Fruit fly (Drosophila melanogaster) whole organism, embryonic: Measurements from ENCODE around the gene Hmbs.

Source experiments
- Atf-2 ChIP-seq: fragments of 200-800 bp; sonication (Bioruptor generic); optimal IDR thresholded peaks from 2 replicates; lab custom pipeline; 2016; ENCODE audit warnings: missing biosample characterization, missing genetic modification characterization
- Blimp-1 ChIP-seq: fragments of 200-800 bp; sonication (Bioruptor generic); optimal IDR thresholded peaks from 3 replicates; lab custom pipeline; 2018; ENCODE audit warnings: missing biosample characterization, missing genetic modification characterization, mild to moderate bottlenecking, moderate library complexity, missing genetic modification reagents
- CG10267 ChIP-seq: fragments of 200-800 bp; sonication (Bioruptor generic); optimal IDR thresholded peaks from 2 replicates; lab custom pipeline; 2018; ENCODE audit warnings: missing biosample characterization, mild to moderate bottlenecking, missing genetic modification characterization, moderate library complexity
- CG12155 ChIP-seq: fragments of 200-800 bp; sonication (Bioruptor generic); optimal IDR thresholded peaks from 3 replicates; lab custom pipeline; 2016; ENCODE audit warnings: missing biosample characterization, missing genetic modification characterization
- CG12659 ChIP-seq: fragments of 200-800 bp; sonication (Bioruptor generic); optimal IDR thresholded peaks from 3 replicates; lab custom pipeline; 2017; ENCODE audit warnings: mild to moderate bottlenecking, missing biosample characterization, missing genetic modification reagents, missing genetic modification characterization
- CG12744 ChIP-seq: fragments of 200-800 bp; sonication (Bioruptor generic); optimal IDR thresholded peaks from 2 replicates; lab custom pipeline; 2016; ENCODE audit warnings: missing biosample characterization, missing genetic modification characterization
- CG18262 ChIP-seq: fragments of 200-800 bp; optimal IDR thresholded peaks from 3 replicates; lab custom pipeline; 2019; ENCODE audit warnings: missing biosample characterization, mild to moderate bottlenecking, missing genetic modification characterization, moderate library complexity
- CG1832 ChIP-seq: fragments of 200-800 bp; sonication (Bioruptor generic); optimal IDR thresholded peaks from 2 replicates; lab custom pipeline; 2017; ENCODE audit warnings: missing biosample characterization, mild to moderate bottlenecking, missing genetic modification characterization, inconsistent platforms
- CG18476 ChIP-seq: fragments of 200-800 bp; sonication (Bioruptor generic); optimal IDR thresholded peaks from 2 replicates; lab custom pipeline; 2016; ENCODE audit warnings: missing biosample characterization, mild to moderate bottlenecking, missing genetic modification characterization
- CG2889 ChIP-seq: fragments of 200-800 bp; sonication (Bioruptor generic); IDR thresholded peaks from 3 replicates; pipeline ENCODE4 v1.3.6; 2022; ENCODE audit warnings: missing biosample characterization, missing genetic modification characterization
- CG3163 ChIP-seq: fragments of 200-800 bp; sonication (Bioruptor generic); optimal IDR thresholded peaks from 3 replicates; lab custom pipeline; 2016; ENCODE audit warnings: missing biosample characterization, missing genetic modification characterization
- CG32532 ChIP-seq: fragments of 200-800 bp; sonication (Bioruptor generic); IDR thresholded peaks from 2 replicates; pipeline ENCODE4 v1.3.6; 2022; ENCODE audit warnings: missing biosample characterization, missing genetic modification characterization
- CG4328 ChIP-seq: fragments of 200-800 bp; sonication (Bioruptor generic); optimal IDR thresholded peaks from 3 replicates; lab custom pipeline; 2017; ENCODE audit warnings: missing biosample characterization, missing genetic modification reagents, missing genetic modification characterization
- CG6791 ChIP-seq: fragments of 200-800 bp; sonication (Bioruptor generic); IDR thresholded peaks from 3 replicates; pipeline ENCODE4 v1.3.6; 2022; ENCODE audit warnings: missing biosample characterization, missing genetic modification characterization; ENCODE audit not compliant: partially characterized antibody
- CG7786 ChIP-seq: fragments of 200-800 bp; sonication (Bioruptor generic); optimal IDR thresholded peaks from 2 replicates; lab custom pipeline; 2016; ENCODE audit warnings: missing biosample characterization, missing genetic modification characterization
- CG7963 ChIP-seq: fragments of 200-800 bp; sonication (Bioruptor generic); IDR thresholded peaks from 3 replicates; pipeline ENCODE4 v1.3.6; 2022; ENCODE audit warnings: missing biosample characterization, missing genetic modification characterization; ENCODE audit not compliant: partially characterized antibody
- CG8765 ChIP-seq: fragments of 200-800 bp; sonication (Bioruptor generic); IDR thresholded peaks from 2 replicates; pipeline ENCODE4 v1.3.6; 2022; ENCODE audit warnings: missing biosample characterization, missing genetic modification characterization
- CG9797 ChIP-seq: fragments of 200-800 bp; sonication (Bioruptor generic); optimal IDR thresholded peaks from 3 replicates; lab custom pipeline; 2018; ENCODE audit warnings: missing biosample characterization, mild to moderate bottlenecking, missing genetic modification characterization
- CoRest ChIP-seq: fragments of 200-800 bp; sonication (Bioruptor generic); optimal IDR thresholded peaks from 3 replicates; lab custom pipeline; 2018; ENCODE audit warnings: missing biosample characterization, mild to moderate bottlenecking, missing genetic modification characterization, moderate library complexity
- H15 ChIP-seq: fragments of 200-800 bp; sonication (Bioruptor generic); IDR thresholded peaks from 3 replicates; pipeline ENCODE4 v1.3.6; 2022; ENCODE audit warnings: missing biosample characterization, missing genetic modification characterization
- Hey ChIP-seq: fragments of 200-800 bp; sonication (Bioruptor generic); optimal IDR thresholded peaks from 3 replicates; lab custom pipeline; 2018; ENCODE audit warnings: missing biosample characterization, mild to moderate bottlenecking, missing genetic modification characterization
- Hr3 ChIP-seq: fragments of 200-800 bp; sonication (Bioruptor generic); optimal IDR thresholded peaks from 3 replicates; lab custom pipeline; 2016; ENCODE audit warnings: missing biosample characterization, missing genetic modification characterization
- Lpt ChIP-seq: fragments of >200 bp; optimal IDR thresholded peaks from 2 replicates; lab custom pipeline; 2018; ENCODE audit warnings: missing biosample characterization, missing genetic modification characterization
- MBD-R2 ChIP-seq: fragments of 200-800 bp; sonication (Bioruptor generic); IDR thresholded peaks from 2 replicates; pipeline ENCODE4 v1.3.6; 2022; ENCODE audit warnings: missing biosample characterization, missing genetic modification characterization
- Med ChIP-seq: fragments of 200-800 bp; sonication (Bioruptor generic); peaks from one replicate; lab custom pipeline; 2016; ENCODE audit warnings: missing biosample characterization, missing genetic modification characterization, mild to moderate bottlenecking, inconsistent platforms, moderate library complexity
- Myb ChIP-seq: fragments of 200-800 bp; sonication (Bioruptor generic); optimal IDR thresholded peaks from 2 replicates; lab custom pipeline; 2016; ENCODE audit warnings: missing biosample characterization, missing genetic modification characterization
- Rfx ChIP-seq: fragments of 200-800 bp; sonication (Bioruptor generic); IDR thresholded peaks from 2 replicates; pipeline ENCODE4 v1.3.6; 2022; ENCODE audit warnings: missing biosample characterization, missing genetic modification characterization
- Sin3A ChIP-seq: fragments of >200 bp; optimal IDR thresholded peaks from 2 replicates; lab custom pipeline; 2018
- Sox102F ChIP-seq: fragments of 200-800 bp; sonication (Bioruptor generic); optimal IDR thresholded peaks from 2 replicates; lab custom pipeline; 2018; ENCODE audit warnings: missing biosample characterization, mild to moderate bottlenecking, missing genetic modification characterization, moderate library complexity
- Sry-δ ChIP-seq: fragments of 200-800 bp; sonication (Bioruptor generic); optimal IDR thresholded peaks from 2 replicates; lab custom pipeline; 2016; ENCODE audit warnings: missing biosample characterization, missing genetic modification characterization
- Usf ChIP-seq: fragments of 200-800 bp; sonication (Bioruptor generic); optimal IDR thresholded peaks from 2 replicates; lab custom pipeline; 2017; ENCODE audit warnings: missing genotype, missing biosample characterization, missing genetic modification characterization
- Xbp1 ChIP-seq: fragments of 200-800 bp; sonication (Bioruptor generic); optimal IDR thresholded peaks from 3 replicates; lab custom pipeline; 2016; ENCODE audit warnings: missing biosample characterization, mild to moderate bottlenecking, missing genetic modification characterization
- bab2 ChIP-seq: fragments of 200-800 bp; sonication (Bioruptor generic); optimal IDR thresholded peaks from 2 replicates; lab custom pipeline; 2016; ENCODE audit warnings: missing biosample characterization, missing genetic modification characterization
- chif ChIP-seq, 2 experiments: fragments of 200-800 bp; sonication (Bioruptor generic); optimal IDR thresholded peaks; 3 replicates each; lab custom pipeline; 2016; ENCODE audit warnings: missing biosample characterization in 2 of 2, missing genetic modification characterization in 2 of 2
- croc ChIP-seq: fragments of 200-800 bp; sonication (Bioruptor generic); conservative IDR thresholded peaks from 3 replicates; pipeline ENCODE4 v1.3.6; 2022; ENCODE audit warnings: missing biosample characterization, missing genetic modification characterization
- dmrt11E ChIP-seq: fragments of 200-800 bp; sonication (Bioruptor generic); optimal IDR thresholded peaks from 3 replicates; lab custom pipeline; 2018; ENCODE audit warnings: missing biosample characterization, mild to moderate bottlenecking, missing genetic modification characterization, moderate library complexity
- grau ChIP-seq: fragments of 200-800 bp; optimal IDR thresholded peaks from 3 replicates; lab custom pipeline; 2019; ENCODE audit warnings: missing biosample characterization, mild to moderate bottlenecking, missing genetic modification characterization, moderate library complexity
- ind ChIP-seq: fragments of 200-800 bp; sonication (Bioruptor generic); optimal IDR thresholded peaks from 3 replicates; lab custom pipeline; 2016; ENCODE audit warnings: missing biosample characterization, missing genetic modification characterization
- insv ChIP-seq, 2 experiments: fragments of 200-800 bp; sonication (Bioruptor generic); optimal IDR thresholded peaks; 3 replicates each; lab custom pipeline; 2016 to 2018; ENCODE audit warnings: missing biosample characterization in 2 of 2, missing genetic modification characterization in 2 of 2
- lab ChIP-seq: fragments of 200-800 bp; sonication (Bioruptor generic); optimal IDR thresholded peaks from 3 replicates; lab custom pipeline; 2017; ENCODE audit warnings: missing biosample characterization, missing genetic modification characterization, mild to moderate bottlenecking, moderate library complexity, missing genetic modification reagents
- lilli ChIP-seq: fragments of 200-800 bp; sonication (Bioruptor generic); optimal IDR thresholded peaks from 3 replicates; lab custom pipeline; 2016; ENCODE audit warnings: missing biosample characterization, missing genetic modification characterization
- lmd ChIP-seq: fragments of 200-800 bp; sonication (Bioruptor generic); IDR thresholded peaks from 2 replicates; pipeline ENCODE4 v1.3.6; 2022; ENCODE audit warnings: missing biosample characterization, missing genetic modification characterization
- oc ChIP-seq: fragments of 200-800 bp; sonication (Bioruptor generic); optimal IDR thresholded peaks from 2 replicates; lab custom pipeline; 2018; ENCODE audit warnings: missing biosample characterization, mild to moderate bottlenecking, missing genetic modification characterization, moderate library complexity
- org-1 ChIP-seq: fragments of 200-800 bp; sonication (Bioruptor generic); optimal IDR thresholded peaks from 2 replicates; lab custom pipeline; 2017; ENCODE audit warnings: missing biosample characterization, missing genetic modification characterization
- pnt ChIP-seq: fragments of 200-800 bp; sonication (Bioruptor generic); optimal IDR thresholded peaks from 3 replicates; lab custom pipeline; 2016; ENCODE audit warnings: missing biosample characterization, missing genetic modification characterization
- prd ChIP-seq, 3 experiments: fragments of >200 bp in 2 of 3; fragments of 200-800 bp in 1 of 3; sonication (Bioruptor generic) in 1 of 3; optimal IDR thresholded peaks in 2 of 3; IDR thresholded peaks in 1 of 3; 2 replicates in 2 of 3; 3 replicates in 1 of 3; pipeline versions ENCODE4 v1.3.6 to Lab custom; 2017 to 2022; ENCODE audit warnings: missing biosample characterization in 1 of 3, missing genetic modification characterization in 1 of 3
- ranshi ChIP-seq: fragments of 200-800 bp; sonication (Bioruptor generic); IDR thresholded peaks from 2 replicates; pipeline ENCODE4 v1.3.6; 2022; ENCODE audit warnings: missing biosample characterization, missing genetic modification characterization
- tap ChIP-seq: fragments of 200-800 bp; optimal IDR thresholded peaks from 3 replicates; lab custom pipeline; 2019; ENCODE audit warnings: missing biosample characterization, mild to moderate bottlenecking, missing genetic modification characterization, moderate library complexity
- vnd ChIP-seq: fragments of 200-800 bp; sonication (Bioruptor generic); IDR thresholded peaks from 3 replicates; pipeline ENCODE4 v1.3.6; 2022; ENCODE audit warnings: missing biosample characterization, missing genetic modification characterization; ENCODE audit not compliant: partially characterized antibody
- vvl ChIP-seq: fragments of 200-800 bp; sonication (Bioruptor generic); IDR thresholded peaks from 2 replicates; pipeline ENCODE4 v1.3.6; 2022; ENCODE audit warnings: missing biosample characterization, missing genetic modification characterization

The Hmbs gene

dm6 chr3L:1342133-1342580 lies 7.5 kb downstream of the Hmbs start, which contains the start of gene indra (continued):
- TF ChIP-seq grau (tag; lab: Kevin White, UChicago) (peak; percentile 70), vnd (peak; percentile 46; the same call in 2 of the 3 replicates), ind (peak; percentile 56), chif (GFP tag; optimal IDR thresholded peaks at IDR 0.05; lab: Kevin White, UChicago) (peak; percentile 8 to 69), Hr3 (GFP tag; lab: Kevin White, UChicago) (peak; percentile 53), Med (GFP tag; lab: Kevin White, UChicago) (peak; percentile 93), CG6791 (GFP tag; lab: Robert Waterston, UW) (peak; percentile 62), Sox102F (GFP tag; lab: Kevin White, UChicago) (no peak), CG8765 (GFP tag; lab: Robert Waterston, UW) (no peak), dmrt11E (tag; lab: Kevin White, UChicago) (peak; percentile 38), CG7786 (peak; percentile 74), CG12659 (GFP tag; lab: Kevin White, UChicago) (peak; percentile 81), Sin3A (lab: Kevin White, UChicago) (peak; percentile 81), Sry-δ (GFP tag; lab: Kevin White, UChicago) (peak; percentile 68), Myb (peak; percentile 71), CG3163 (GFP tag; lab: Kevin White, UChicago) (peak; percentile 17), CG4328 (peak; percentile 49), croc (GFP tag; lab: Robert Waterston, UW) (no peak), H15 (GFP tag; lab: Robert Waterston, UW) (no peak), org-1 (GFP tag; lab: Kevin White, UChicago) (no peak), CG18476 (peak; percentile 43), tap (tag; lab: Kevin White, UChicago) (no peak), CG18262 (tag; lab: Kevin White, UChicago) (peak; percentile 45), CG2889 (GFP tag; lab: Robert Waterston, UW) (0 out of 3 replicates have a peak, but pooled peaks have one; percentile 21), vvl (peak; percentile 74), CG7963 (peak; percentile 27; the same call in 1 of the 3 replicates), Hey (tag; lab: Kevin White, UChicago) (no peak), prd (optimal IDR thresholded peaks at IDR 0.05; lab: Kevin White, UChicago) (no peak), prd (GFP tag; IDR thresholded peaks at IDR 0.05; lab: Robert Waterston, UW) (peak; percentile 45; the same call in 1 of the 3 replicates), insv (GFP tag; optimal IDR thresholded peaks at IDR 0.05; lab: Kevin White, UChicago) (peak in 1 of 2 experiments; percentile 54), oc (no peak), CG32532 (GFP tag; lab: Robert Waterston, UW) (peak; percentile 43; the same call in 1 of the 2 replicates), Rfx (GFP tag; lab: Robert Waterston, UW) (peak; percentile 63; the same call in 1 of the 2 replicates), CG9797 (GFP tag; lab: Kevin White, UChicago) (peak; percentile 79), lilli (GFP tag; lab: Kevin White, UChicago) (peak; percentile 85), bab2 (peak; percentile 75), MBD-R2 (GFP tag; lab: Robert Waterston, UW) (peak; percentile 65), CG12744 (GFP tag; lab: Kevin White, UChicago) (peak; percentile 25), Lpt (GFP tag; lab: Kevin White, UChicago) (no peak), ranshi (GFP tag; lab: Robert Waterston, UW) (peak; percentile 25; the same call in 1 of the 2 replicates), lab (no peak), Atf-2 (GFP tag; lab: Kevin White, UChicago) (peak; percentile 13), Usf (GFP tag; lab: Kevin White, UChicago) (peak; percentile 8), Xbp1 (peak; percentile 68), CoRest (tag; lab: Kevin White, UChicago) (peak; percentile 77), lmd (GFP tag; lab: Robert Waterston, UW) (peak; percentile 37; the same call in 1 of the 2 replicates), CG10267 (peak; percentile 77), CG1832 (no peak), pnt (peak; percentile 42), CG12155 (GFP tag; lab: Kevin White, UChicago) (peak; percentile 57), Blimp-1 (GFP tag; lab: Kevin White, UChicago) (no peak)
